Worm (Caenorhabditis elegans) whole organism, young adult: ENCODE measurements around the gene ZC477.2.

Experiments used
- B0035.1 ChIP-seq: sonication (generic microtip); optimal IDR thresholded peaks from 2 replicates; lab custom pipeline; 2016; ENCODE audit warnings: missing genetic modification characterization, mild to moderate bottlenecking, missing compliant biosample characterization, missing genotype, missing genetic modification reagents
- Y79H2A.3 ChIP-seq: fragments of 200-800 bp; sonication (Bioruptor generic); conservative IDR thresholded peaks from 2 replicates; pipeline ENCODE4 v1.3.6; 2022; ENCODE audit warnings: missing genetic modification reagents, missing genetic modification characterization, missing compliant biosample characterization
- akir-1 ChIP-seq: fragments of 200-800 bp; sonication (Bioruptor generic); optimal IDR thresholded peaks from 2 replicates; lab custom pipeline; 2018; ENCODE audit warnings: mild to moderate bottlenecking, missing genetic modification characterization, moderate library complexity, missing compliant biosample characterization
- bed-2 ChIP-seq: fragments of 200-800 bp; sonication (Bioruptor generic); IDR thresholded peaks from 2 replicates; pipeline ENCODE4 v1.3.6; 2022; ENCODE audit warnings: missing genetic modification reagents, missing genetic modification characterization, missing compliant biosample characterization
- cebp-2 ChIP-seq: fragments of 200-800 bp; sonication (Bioruptor generic); IDR thresholded peaks from 2 replicates; pipeline ENCODE4 v1.3.6; 2022; ENCODE audit warnings: missing genetic modification characterization, missing compliant biosample characterization
- ceh-58 ChIP-seq: fragments of 200-800 bp; sonication (Bioruptor generic); IDR thresholded peaks from 2 replicates; pipeline ENCODE4 v1.3.6; 2022; ENCODE audit warnings: missing genetic modification characterization, missing compliant biosample characterization
- die-1 ChIP-seq: sonication (generic microtip); optimal IDR thresholded peaks from 2 replicates; lab custom pipeline; 2016; ENCODE audit warnings: missing genotype, mild to moderate bottlenecking, missing genetic modification characterization, missing compliant biosample characterization
- efl-1 ChIP-seq: fragments of 150-350 bp; optimal IDR thresholded peaks from 2 replicates; lab custom pipeline; 2014; ENCODE audit warnings: missing biosample characterization, missing genetic modification reagents, missing genetic modification characterization
- egrh-3 ChIP-seq: fragments of 200-800 bp; sonication (Bioruptor generic); IDR thresholded peaks from 2 replicates; pipeline ENCODE4 v1.3.6; 2022; ENCODE audit warnings: missing genetic modification reagents, missing genetic modification characterization, missing compliant biosample characterization
- fkh-3 ChIP-seq: sonication (generic microtip); optimal IDR thresholded peaks from 2 replicates; lab custom pipeline; 2016; ENCODE audit warnings: mild to moderate bottlenecking, missing genetic modification characterization, missing compliant biosample characterization
- gei-17 ChIP-seq: fragments of 200-800 bp; sonication (Bioruptor generic); optimal IDR thresholded peaks from 2 replicates; lab custom pipeline; 2018; ENCODE audit warnings: mild to moderate bottlenecking, missing genetic modification characterization, missing compliant biosample characterization
- him-1 ChIP-seq: sonication (generic microtip); optimal IDR thresholded peaks from 2 replicates; lab custom pipeline; 2016; ENCODE audit warnings: missing genotype, missing genetic modification reagents, missing genetic modification characterization, missing compliant biosample characterization
- hlh-12 ChIP-seq: sonication (generic microtip); optimal IDR thresholded peaks from 2 replicates; lab custom pipeline; 2016; ENCODE audit warnings: missing genetic modification characterization, missing compliant biosample characterization
- hmg-1.2 ChIP-seq: fragments of 200-800 bp; sonication (Bioruptor generic); IDR thresholded peaks from 2 replicates; pipeline ENCODE4 v1.3.6; 2022; ENCODE audit warnings: missing genetic modification reagents, missing genetic modification characterization, missing compliant biosample characterization
- let-526 ChIP-seq: fragments of 200-800 bp; sonication (Bioruptor generic); IDR thresholded peaks from 2 replicates; pipeline ENCODE4 v1.3.6; 2022; ENCODE audit warnings: missing genetic modification reagents, missing genetic modification characterization, missing compliant biosample characterization
- let-607 ChIP-seq, 2 experiments: fragments of 200-800 bp in 1 of 2; sonication (Bioruptor generic) in 1 of 2; sonication (generic microtip) in 1 of 2; optimal IDR thresholded peaks; 2 replicates each; lab custom pipeline; 2016 to 2018; ENCODE audit warnings: mild to moderate bottlenecking in 2 of 2, missing compliant biosample characterization in 2 of 2, missing genetic modification characterization in 2 of 2, moderate library complexity in 2 of 2, missing genotype in 1 of 2
- lin-35 ChIP-seq, 3 experiments: fragments of 150-350 bp in 2 of 3; sonication (generic microtip) in 1 of 3; optimal IDR thresholded peaks; 2 replicates each; lab custom pipeline; 2014 to 2018; ENCODE audit warnings: missing biosample characterization in 3 of 3, missing genetic modification characterization in 3 of 3, missing genetic modification reagents in 3 of 3
- lin-40 ChIP-seq: sonication (generic microtip); optimal IDR thresholded peaks from 2 replicates; lab custom pipeline; 2016; ENCODE audit warnings: missing genetic modification characterization, mild to moderate bottlenecking, missing compliant biosample characterization, missing genotype, missing genetic modification reagents
- lin-54 ChIP-seq: fragments of 200-800 bp; sonication (Bioruptor generic); optimal IDR thresholded peaks from 2 replicates; lab custom pipeline; 2018; ENCODE audit warnings: mild to moderate bottlenecking, missing genetic modification characterization, missing compliant biosample characterization
- lsl-1 ChIP-seq: fragments of 200-800 bp; sonication (Bioruptor generic); optimal IDR thresholded peaks from 2 replicates; lab custom pipeline; 2018; ENCODE audit warnings: mild to moderate bottlenecking, missing genetic modification characterization, moderate library complexity, missing compliant biosample characterization
- madf-3 ChIP-seq: fragments of 200-800 bp; sonication (Bioruptor generic); IDR thresholded peaks from 2 replicates; pipeline ENCODE4 v1.3.6; 2022; ENCODE audit warnings: missing genetic modification reagents, missing genetic modification characterization, missing compliant biosample characterization
- mel-28 ChIP-seq: sonication (generic microtip); optimal IDR thresholded peaks from 2 replicates; lab custom pipeline; 2016; ENCODE audit warnings: borderline replicate concordance, mild to moderate bottlenecking, missing genetic modification characterization, missing compliant biosample characterization
- mxl-1 ChIP-seq: sonication (generic microtip); optimal IDR thresholded peaks from 2 replicates; lab custom pipeline; 2016; ENCODE audit warnings: missing genetic modification characterization, missing compliant biosample characterization
- nfya-1 ChIP-seq: sonication (generic microtip); optimal IDR thresholded peaks from 2 replicates; lab custom pipeline; 2017; ENCODE audit warnings: antibody characterized with exemption, missing compliant biosample characterization, missing genetic modification characterization, borderline replicate concordance; ENCODE audit not compliant: insufficient read depth
- nhr-80 ChIP-seq: sonication (generic microtip); optimal IDR thresholded peaks from 2 replicates; lab custom pipeline; 2016; ENCODE audit warnings: missing genetic modification characterization, missing compliant biosample characterization
- rcor-1 ChIP-seq: fragments of 200-800 bp; sonication (Bioruptor generic); IDR thresholded peaks from 2 replicates; pipeline ENCODE4 v1.3.6; 2022; ENCODE audit warnings: missing genetic modification reagents, missing genetic modification characterization, missing compliant biosample characterization
- sdz-38 ChIP-seq: sonication (generic microtip); optimal IDR thresholded peaks from 2 replicates; lab custom pipeline; 2016; ENCODE audit warnings: missing genotype, missing genetic modification characterization, missing compliant biosample characterization
- somi-1 ChIP-seq: fragments of 200-800 bp; sonication (Bioruptor generic); optimal IDR thresholded peaks from 2 replicates; lab custom pipeline; 2018; ENCODE audit warnings: mild to moderate bottlenecking, missing genetic modification characterization, missing compliant biosample characterization
- tbp1 ChIP-seq: fragments of 200-800 bp; sonication (Bioruptor generic); optimal IDR thresholded peaks from 2 replicates; lab custom pipeline; 2018; ENCODE audit warnings: mild to moderate bottlenecking, missing genetic modification characterization, missing compliant biosample characterization
- tbx-9 ChIP-seq: sonication (generic microtip); optimal IDR thresholded peaks from 2 replicates; lab custom pipeline; 2016; ENCODE audit warnings: borderline replicate concordance, missing genetic modification characterization, inconsistent platforms, missing compliant biosample characterization
- ztf-18 ChIP-seq: sonication (generic microtip); optimal IDR thresholded peaks from 2 replicates; lab custom pipeline; 2016; ENCODE audit warnings: missing genotype, mild to moderate bottlenecking, missing genetic modification characterization, missing compliant biosample characterization
- ztf-25 ChIP-seq: fragments of 200-800 bp; sonication (Bioruptor generic); IDR thresholded peaks from 2 replicates; pipeline ENCODE4 v1.3.6; 2022; ENCODE audit warnings: missing genetic modification reagents, missing genetic modification characterization, missing compliant biosample characterization
- ztf-26 ChIP-seq: sonication (generic microtip); optimal IDR thresholded peaks from 2 replicates; lab custom pipeline; 2017; ENCODE audit warnings: missing genetic modification characterization, missing compliant biosample characterization

Gene ZC477.2

ce11 chrIV:7103211-7103679, 4.7 kb upstream of the ZC477.2 start, which contains the start of the genes rde-8 and ZC477.3 (continued):
- peak; percentile 30; the same call in 1 of the 2 replicates for TF ChIP-seq rcor-1
- TF ChIP-seq cebp-2 (GFP tag; lab: Robert Waterston, UW): no peak
- peak in 1 of 3 experiments; percentile 77 for TF ChIP-seq lin-35 (GFP tag; optimal IDR thresholded peaks at IDR 0.05; lab: Kevin White, UChicago)
- peak; percentile 36; the same call in 1 of the 2 replicates for TF ChIP-seq hmg-1.2 (GFP tag; lab: Robert Waterston, UW)
- TF ChIP-seq him-1 (tag; lab: Kevin White, UChicago): no peak
- TF ChIP-seq ztf-18 (tag; lab: Kevin White, UChicago): peak; percentile 95
- 0 out of 2 replicates have a peak, but pooled peaks have one; percentile 1 for TF ChIP-seq madf-3 (GFP tag; lab: Robert Waterston, UW)
- no peak for TF ChIP-seq ztf-26 (tag; lab: Kevin White, UChicago)
- TF ChIP-seq nhr-80: peak; percentile 17
- no peak for TF ChIP-seq nfya-1 (tag; lab: Kevin White, UChicago)
- TF ChIP-seq ztf-25 (GFP tag; lab: Robert Waterston, UW): no peak
- TF ChIP-seq let-526 (GFP tag; lab: Robert Waterston, UW): no peak

ce11 chrIV:7111354-7111753, 3.4 kb downstream of the ZC477.2 start, which contains the start of the genes ZC477.7 and ssq-3:
ZC477.7 (minus strand) TSS chrIV:7111454.
ssq-3 (plus strand) TSS chrIV:7111604.
- TF ChIP-seq mel-28 (tag; lab: Kevin White, UChicago): no peak
- no peak for TF ChIP-seq gei-17
- no peak for TF ChIP-seq somi-1 (GFP tag; lab: Kevin White, UChicago)
- TF ChIP-seq nhr-80: no peak
- TF ChIP-seq akir-1 (GFP tag; lab: Kevin White, UChicago): no peak
- TF ChIP-seq sdz-38 (tag; lab: Kevin White, UChicago): no peak
- TF ChIP-seq ceh-58 (GFP tag; lab: Robert Waterston, UW): no peak
- TF ChIP-seq tbx-9 (tag; lab: Kevin White, UChicago): no peak
- no peak for TF ChIP-seq lin-54 (GFP tag; lab: Kevin White, UChicago)
- TF ChIP-seq die-1: no peak
- TF ChIP-seq efl-1: no peak
- TF ChIP-seq Y79H2A.3 (GFP tag; lab: Robert Waterston, UW): no peak
- TF ChIP-seq mxl-1 (tag; lab: Kevin White, UChicago): no peak
- no peak for TF ChIP-seq bed-2
- TF ChIP-seq B0035.1 (tag; lab: Kevin White, UChicago): no peak
- no peak for TF ChIP-seq lin-40 (tag; lab: Kevin White, UChicago)
- TF ChIP-seq hlh-12 (tag; lab: Kevin White, UChicago): no peak

- TF ChIP-seq egrh-3 (GFP tag; lab: Robert Waterston, UW): peak; percentile 63; the same call in 1 of the 2 replicates
These were observed 4.3 kb downstream of the ZC477.2 start for ce11 chrIV:7112312-7112711.

- no peak for TF ChIP-seq fkh-3 (tag; lab: Kevin White, UChicago)
- TF ChIP-seq let-607 (tag; optimal IDR thresholded peaks at IDR 0.05; lab: Kevin White, UChicago): no peak
- no peak for TF ChIP-seq sdz-38 (tag; lab: Kevin White, UChicago)
- TF ChIP-seq tbp1 (GFP tag; lab: Kevin White, UChicago): no peak
- TF ChIP-seq cebp-2 (GFP tag; lab: Robert Waterston, UW): no peak
- TF ChIP-seq die-1: no peak
- no peak for TF ChIP-seq lsl-1 (GFP tag; lab: Kevin White, UChicago)
- no peak for TF ChIP-seq ztf-25 (GFP tag; lab: Robert Waterston, UW)
These were observed 6.6 kb downstream of the ZC477.2 start, which contains the start of gene nas-8 for ce11 chrIV:7114599-7114998. nas-8 (plus strand) TSS chrIV:7114899.
